Fruit fly (Drosophila melanogaster) whole organism, embryonic: ENCODE results near the gene Cpsf5.

Experiments used
- Antp ChIP-seq: fragments of 200-800 bp; sonication (Bioruptor generic); optimal IDR thresholded peaks from 3 replicates; lab custom pipeline; 2016; ENCODE audit warnings: missing biosample characterization, missing genetic modification characterization
- Awh ChIP-seq: fragments of 200-800 bp; sonication (Bioruptor generic); IDR thresholded peaks from 2 replicates; pipeline ENCODE4, ENCODE4 v1.3.6; 2022; ENCODE audit warnings: missing biosample characterization, missing genetic modification characterization
- Bgb ChIP-seq: fragments of 200-800 bp; sonication (Bioruptor generic); IDR thresholded peaks from 2 replicates; pipeline ENCODE4 v1.3.6; 2022; ENCODE audit warnings: missing biosample characterization, missing genetic modification characterization; ENCODE audit not compliant: partially characterized antibody
- C15 ChIP-seq: fragments of 200-800 bp; sonication (Bioruptor generic); IDR thresholded peaks from 3 replicates; pipeline ENCODE4 v1.3.6; 2022; ENCODE audit warnings: missing biosample characterization, missing genetic modification characterization
- CG10274 ChIP-seq: fragments of 200-800 bp; sonication (Bioruptor generic); optimal IDR thresholded peaks from 3 replicates; lab custom pipeline; 2017; ENCODE audit warnings: missing biosample characterization, mild to moderate bottlenecking, missing genetic modification characterization
- CG11560 ChIP-seq: fragments of 200-800 bp; sonication (Bioruptor generic); IDR thresholded peaks from 3 replicates; pipeline ENCODE4 v1.3.6; 2022; ENCODE audit warnings: missing biosample characterization, missing genetic modification characterization
- CG12071 ChIP-seq: fragments of 200-800 bp; sonication (Bioruptor generic); optimal IDR thresholded peaks from 3 replicates; lab custom pipeline; 2018; ENCODE audit warnings: missing biosample characterization, mild to moderate bottlenecking, missing genetic modification characterization
- CG12236 ChIP-seq: fragments of 200-800 bp; sonication (Bioruptor generic); optimal IDR thresholded peaks from 2 replicates; lab custom pipeline; 2016; ENCODE audit warnings: missing biosample characterization, missing genetic modification characterization
- CG13624 ChIP-seq: fragments of 200-800 bp; sonication (Bioruptor generic); optimal IDR thresholded peaks from 2 replicates; lab custom pipeline; 2016; ENCODE audit warnings: missing biosample characterization, missing genetic modification characterization
- CG14441 ChIP-seq: fragments of 200-800 bp; sonication (Bioruptor generic); IDR thresholded peaks from 2 replicates; pipeline ENCODE4 v1.3.6; 2022; ENCODE audit warnings: missing biosample characterization, missing genetic modification characterization
- CG1529 ChIP-seq: fragments of 200-800 bp; sonication (Bioruptor generic); optimal IDR thresholded peaks from 3 replicates; lab custom pipeline; 2018; ENCODE audit warnings: missing biosample characterization, missing genetic modification characterization
- CG17328 ChIP-seq: fragments of 200-800 bp; sonication (Bioruptor generic); IDR thresholded peaks from 2 replicates; pipeline ENCODE4 v1.3.6; 2022; ENCODE audit warnings: missing biosample characterization, missing genetic modification characterization
- CG18262 ChIP-seq: fragments of 200-800 bp; optimal IDR thresholded peaks from 3 replicates; lab custom pipeline; 2019; ENCODE audit warnings: missing biosample characterization, mild to moderate bottlenecking, missing genetic modification characterization, moderate library complexity
- CG2129 ChIP-seq: fragments of 200-800 bp; sonication (Bioruptor generic); IDR thresholded peaks from 2 replicates; pipeline ENCODE4 v1.3.6; 2022; ENCODE audit warnings: missing biosample characterization, missing genetic modification characterization; ENCODE audit not compliant: partially characterized antibody
- CG2199 ChIP-seq: fragments of 200-800 bp; sonication (Bioruptor generic); IDR thresholded peaks from 3 replicates; pipeline ENCODE4 v1.3.6; 2022; ENCODE audit warnings: missing biosample characterization, missing genetic modification characterization
- CG30020 ChIP-seq: fragments of 200-800 bp; optimal IDR thresholded peaks from 2 replicates; lab custom pipeline; 2019; ENCODE audit warnings: missing biosample characterization, mild to moderate bottlenecking, missing genetic modification characterization, moderate library complexity
- CG3065 ChIP-seq: fragments of 200-800 bp; sonication (Bioruptor generic); optimal IDR thresholded peaks from 2 replicates; lab custom pipeline; 2016; ENCODE audit warnings: missing biosample characterization, missing genetic modification characterization
- CG31365 ChIP-seq: fragments of 200-800 bp; sonication (Bioruptor generic); optimal IDR thresholded peaks from 2 replicates; lab custom pipeline; 2018; ENCODE audit warnings: missing biosample characterization, mild to moderate bottlenecking, missing genetic modification characterization
- CG3726 ChIP-seq: fragments of 200-800 bp; sonication (Bioruptor generic); IDR thresholded peaks from 3 replicates; pipeline ENCODE4, ENCODE4 v1.3.6; 2022; ENCODE audit warnings: missing biosample characterization, missing genetic modification characterization
- CG4820 ChIP-seq: fragments of 200-800 bp; sonication (Bioruptor generic); optimal IDR thresholded peaks from 3 replicates; lab custom pipeline; 2016; ENCODE audit warnings: missing biosample characterization, missing genetic modification characterization
- CG5953 ChIP-seq: fragments of 200-800 bp; sonication (Bioruptor generic); IDR thresholded peaks from 2 replicates; pipeline ENCODE4 v1.3.6; 2022; ENCODE audit warnings: missing biosample characterization, missing genetic modification characterization
- CG6254 ChIP-seq: fragments of 200-800 bp; sonication (Bioruptor generic); optimal IDR thresholded peaks from 3 replicates; lab custom pipeline; 2017; ENCODE audit warnings: mild to moderate bottlenecking, missing biosample characterization, missing genetic modification reagents, missing genetic modification characterization
- CG6854 ChIP-seq: fragments of 200-800 bp; sonication (Bioruptor generic); optimal IDR thresholded peaks from 3 replicates; lab custom pipeline; 2017; ENCODE audit warnings: missing biosample characterization, mild to moderate bottlenecking, missing genetic modification characterization
- CG9727 ChIP-seq: fragments of 200-800 bp; sonication (Bioruptor generic); optimal IDR thresholded peaks from 3 replicates; lab custom pipeline; 2017; ENCODE audit warnings: missing biosample characterization, mild to moderate bottlenecking, missing genetic modification characterization
- D19B ChIP-seq: fragments of 200-800 bp; sonication (Bioruptor generic); optimal IDR thresholded peaks from 2 replicates; lab custom pipeline; 2017; ENCODE audit warnings: missing biosample characterization, mild to moderate bottlenecking, missing genetic modification characterization
- Dbx ChIP-seq: fragments of 200-800 bp; sonication (Bioruptor generic); IDR thresholded peaks from 3 replicates; pipeline ENCODE4 v1.3.6; 2022; ENCODE audit warnings: missing biosample characterization, missing genetic modification characterization
- Dp ChIP-seq: fragments of 200-800 bp; sonication (Bioruptor generic); optimal IDR thresholded peaks from 2 replicates; lab custom pipeline; 2018; ENCODE audit warnings: missing biosample characterization, mild to moderate bottlenecking, missing genetic modification characterization, moderate library complexity
- Hmx ChIP-seq: fragments of 200-800 bp; sonication (Bioruptor generic); optimal IDR thresholded peaks from 2 replicates; lab custom pipeline; 2016; ENCODE audit warnings: missing biosample characterization, missing genetic modification characterization
- Hr78 ChIP-seq, 2 experiments: fragments of 200-800 bp in 1 of 2; fragments of >200 bp in 1 of 2; sonication (Bioruptor generic) in 1 of 2; optimal IDR thresholded peaks; 2 replicates each; lab custom pipeline; 2017 to 2019; ENCODE audit warnings: missing biosample characterization in 2 of 2, missing genetic modification characterization in 2 of 2, mild to moderate bottlenecking in 1 of 2, moderate library complexity in 1 of 2
- Med ChIP-seq: fragments of 200-800 bp; sonication (Bioruptor generic); peaks from one replicate; lab custom pipeline; 2016; ENCODE audit warnings: missing biosample characterization, missing genetic modification characterization, mild to moderate bottlenecking, inconsistent platforms, moderate library complexity
- Neu2 ChIP-seq: fragments of 200-800 bp; sonication (Bioruptor generic); optimal IDR thresholded peaks from 3 replicates; lab custom pipeline; 2016; ENCODE audit warnings: missing biosample characterization, missing genetic modification characterization, borderline replicate concordance
- Nf-YC ChIP-seq: fragments of 200-800 bp; optimal IDR thresholded peaks from 3 replicates; lab custom pipeline; 2019; ENCODE audit warnings: missing biosample characterization, mild to moderate bottlenecking, missing genetic modification characterization, moderate library complexity
- Oaz ChIP-seq: fragments of 200-800 bp; sonication (Bioruptor generic); IDR thresholded peaks from 2 replicates; pipeline ENCODE4 v1.3.6; 2022; ENCODE audit warnings: missing biosample characterization, missing genetic modification characterization
- Optix ChIP-seq: fragments of 200-800 bp; sonication (Bioruptor generic); IDR thresholded peaks from 3 replicates; pipeline ENCODE4 v1.3.6; 2022; ENCODE audit warnings: missing biosample characterization, missing genetic modification characterization
- Ravus ChIP-seq: fragments of 200-800 bp; sonication (Bioruptor generic); IDR thresholded peaks from 2 replicates; pipeline ENCODE4 v1.3.6; 2022; ENCODE audit warnings: missing biosample characterization, missing genetic modification characterization
- Ssrp ChIP-seq: fragments of 200-800 bp; sonication (Bioruptor generic); optimal IDR thresholded peaks from 2 replicates; lab custom pipeline; 2018; ENCODE audit warnings: missing biosample characterization, mild to moderate bottlenecking, missing genetic modification characterization, moderate library complexity
- bowl ChIP-seq: fragments of 200-800 bp; sonication (Bioruptor generic); IDR thresholded peaks from 2 replicates; pipeline ENCODE4 v1.3.6; 2022; ENCODE audit warnings: missing biosample characterization, missing genetic modification characterization
- danr ChIP-seq: fragments of 200-800 bp; sonication (Bioruptor generic); IDR thresholded peaks from 2 replicates; pipeline ENCODE4 v1.3.6; 2022; ENCODE audit warnings: missing biosample characterization, missing genetic modification characterization
- dmrt11E ChIP-seq: fragments of 200-800 bp; sonication (Bioruptor generic); optimal IDR thresholded peaks from 3 replicates; lab custom pipeline; 2018; ENCODE audit warnings: missing biosample characterization, mild to moderate bottlenecking, missing genetic modification characterization, moderate library complexity
- fd3F ChIP-seq: fragments of 200-800 bp; sonication (Bioruptor generic); optimal IDR thresholded peaks from 2 replicates; lab custom pipeline; 2018; ENCODE audit warnings: missing biosample characterization, mild to moderate bottlenecking, missing genetic modification characterization, moderate library complexity
- gce ChIP-seq: fragments of 200-800 bp; sonication (Bioruptor generic); IDR thresholded peaks from 3 replicates; pipeline ENCODE4 v1.3.6; 2022; ENCODE audit warnings: missing biosample characterization, missing genetic modification characterization
- gt ChIP-seq: fragments of 200-800 bp; sonication (Bioruptor generic); IDR thresholded peaks from 2 replicates; pipeline ENCODE4 v1.3.6; 2022; ENCODE audit warnings: missing biosample characterization, missing genetic modification characterization
- ken ChIP-seq: fragments of 200-800 bp; sonication (Bioruptor generic); IDR thresholded peaks from 3 replicates; pipeline ENCODE4 v1.3.6; 2022; ENCODE audit warnings: missing biosample characterization, missing genetic modification characterization
- lmd ChIP-seq: fragments of 200-800 bp; sonication (Bioruptor generic); IDR thresholded peaks from 2 replicates; pipeline ENCODE4 v1.3.6; 2022; ENCODE audit warnings: missing biosample characterization, missing genetic modification characterization
- lola ChIP-seq, 3 experiments: fragments of >200 bp in 2 of 3; fragments of 200-800 bp in 1 of 3; sonication (Bioruptor generic) in 1 of 3; optimal IDR thresholded peaks; 2 replicates each; lab custom pipeline; 2017 to 2019; ENCODE audit warnings: missing biosample characterization in 3 of 3, missing genetic modification characterization in 3 of 3, mild to moderate bottlenecking in 1 of 3, moderate library complexity in 1 of 3
- luna ChIP-seq: fragments of 200-800 bp; sonication (Bioruptor generic); optimal IDR thresholded peaks from 2 replicates; lab custom pipeline; 2016; ENCODE audit warnings: missing biosample characterization, missing genetic modification characterization
- peb ChIP-seq: fragments of 200-800 bp; sonication (Bioruptor generic); IDR thresholded peaks from 2 replicates; pipeline ENCODE4 v1.3.6; 2022; ENCODE audit warnings: missing biosample characterization, missing genetic modification characterization
- tgo ChIP-seq: fragments of 200-800 bp; sonication (Bioruptor generic); IDR thresholded peaks from 3 replicates; pipeline ENCODE4 v1.3.6; 2022; ENCODE audit warnings: missing biosample characterization, missing genetic modification characterization
- tx ChIP-seq: fragments of 200-800 bp; sonication (Bioruptor generic); optimal IDR thresholded peaks from 2 replicates; lab custom pipeline; 2016; ENCODE audit warnings: missing biosample characterization, missing genetic modification characterization

Gene Cpsf5

dm6 chr3L:9460775-9461491 lies 50.1 kb downstream of the Cpsf5 start, which contains the start of the genes CG3434 and CG44838 (continued):
- TF ChIP-seq Oaz (GFP tag; lab: Robert Waterston, UW) (no peak), Awh (GFP tag; lab: Robert Waterston, UW) (peak; percentile 67; the same call in 1 of the 2 replicates), CG3065 (GFP tag; lab: Kevin White, UChicago) (peak; percentile 51), Ravus (no peak; the same call in 1 of the 2 replicates), CG2199 (GFP tag; lab: Robert Waterston, UW) (peak; percentile 76), CG13624 (GFP tag; lab: Kevin White, UChicago) (peak; percentile 66), luna (GFP tag; lab: Kevin White, UChicago) (peak; percentile 28), ken (peak; percentile 70; the same call in 1 of the 3 replicates), Optix (peak; percentile 59; the same call in 2 of the 3 replicates), Hr78 (GFP tag; optimal IDR thresholded peaks at IDR 0.05; lab: Kevin White, UChicago) (peak in 1 of 2 experiments; percentile 7), CG30020 (peak; percentile 75), bowl (GFP tag; lab: Robert Waterston, UW) (no peak), CG6854 (peak; percentile 70), Dp (peak; percentile 67), dmrt11E (tag; lab: Kevin White, UChicago) (peak; percentile 76), CG1529 (GFP tag; lab: Kevin White, UChicago) (peak; percentile 45), CG2129 (GFP tag; lab: Robert Waterston, UW) (no peak), lola (GFP tag; optimal IDR thresholded peaks at IDR 0.05; lab: Kevin White, UChicago) (peak in 1 of 3 experiments; percentile 79), tx (GFP tag; lab: Kevin White, UChicago) (peak; percentile 62), Med (peak; percentile 92), Nf-YC (tag; lab: Kevin White, UChicago) (peak; percentile 85), danr (GFP tag; lab: Robert Waterston, UW) (no peak), CG31365 (tag; lab: Kevin White, UChicago) (no peak), CG12236 (GFP tag; lab: Kevin White, UChicago) (peak; percentile 2), gce (GFP tag; lab: Robert Waterston, UW) (no peak), CG10274 (GFP tag; lab: Kevin White, UChicago) (peak; percentile 45), fd3F (GFP tag; lab: Kevin White, UChicago) (peak; percentile 68), lmd (GFP tag; lab: Robert Waterston, UW) (peak; percentile 70), CG4820 (GFP tag; lab: Kevin White, UChicago) (peak; percentile 74), Ssrp (tag; lab: Kevin White, UChicago) (peak; percentile 75), CG9727 (peak; percentile 86), CG12071 (peak; percentile 18), Dbx (peak; percentile 77; the same call in 2 of the 3 replicates), Antp (GFP tag; lab: Kevin White, UChicago) (peak; percentile 62), CG18262 (tag; lab: Kevin White, UChicago) (peak; percentile 80), peb (peak; percentile 42), CG3726 (GFP tag; lab: Robert Waterston, UW) (no peak), CG11560 (tag; lab: Robert Waterston, UW) (no peak; the same call in 2 of the 3 replicates), gt (no peak), D19B (GFP tag; lab: Kevin White, UChicago) (peak; percentile 57), Neu2 (GFP tag; lab: Kevin White, UChicago) (peak; percentile 56), C15 (GFP tag; lab: Robert Waterston, UW) (peak; percentile 52; the same call in 1 of the 3 replicates), tgo (GFP tag; lab: Robert Waterston, UW) (peak; percentile 64), CG17328 (peak; percentile 74), CG5953 (no peak), Hmx (GFP tag; lab: Kevin White, UChicago) (peak; percentile 26), CG6254 (GFP tag; lab: Kevin White, UChicago) (peak; percentile 40), CG14441 (peak; percentile 76), Bgb (GFP tag; lab: Robert Waterston, UW) (peak; percentile 35; the same call in 1 of the 2 replicates)
